Worm (Caenorhabditis elegans) whole organism, young adult: ENCODE measurements around the gene sahd-1.

Experiments
- F23B12.7 ChIP-seq: sonication (generic microtip); optimal IDR thresholded peaks from 2 replicates; lab custom pipeline; 2017; ENCODE audit warnings: missing genetic modification characterization, mild to moderate bottlenecking, missing compliant biosample characterization, antibody characterized with exemption, moderate library complexity; ENCODE audit not compliant: insufficient read depth
- F33H1.4 ChIP-seq: fragments of 200-800 bp; sonication (Bioruptor generic); IDR thresholded peaks from 2 replicates; pipeline ENCODE4 v1.3.6; 2022; ENCODE audit warnings: missing genetic modification reagents, missing genetic modification characterization, missing compliant biosample characterization
- aptf-2 ChIP-seq: fragments of 200-800 bp; sonication (Bioruptor generic); conservative IDR thresholded peaks from 2 replicates; pipeline ENCODE4 v1.3.6; 2022; ENCODE audit warnings: missing genetic modification reagents, missing genetic modification characterization, missing compliant biosample characterization
- ceh-27 ChIP-seq: fragments of 200-800 bp; sonication (Bioruptor generic); optimal IDR thresholded peaks from 2 replicates; lab custom pipeline; 2018; ENCODE audit warnings: mild to moderate bottlenecking, missing genetic modification characterization, moderate library complexity, missing compliant biosample characterization
- ets-4 ChIP-seq: fragments of 200-800 bp; sonication (Bioruptor generic); optimal IDR thresholded peaks from 2 replicates; lab custom pipeline; 2018; ENCODE audit warnings: mild to moderate bottlenecking, missing genetic modification characterization, missing compliant biosample characterization
- him-1 ChIP-seq: sonication (generic microtip); optimal IDR thresholded peaks from 2 replicates; lab custom pipeline; 2016; ENCODE audit warnings: missing genotype, missing genetic modification reagents, missing genetic modification characterization, missing compliant biosample characterization
- hrde-1 ChIP-seq: sonication (generic microtip); optimal IDR thresholded peaks from 2 replicates; lab custom pipeline; 2016; ENCODE audit warnings: missing genetic modification characterization, mild to moderate bottlenecking, missing compliant biosample characterization, moderate library complexity, missing genotype, missing genetic modification reagents, borderline replicate concordance
- let-526 ChIP-seq: fragments of 200-800 bp; sonication (Bioruptor generic); IDR thresholded peaks from 2 replicates; pipeline ENCODE4 v1.3.6; 2022; ENCODE audit warnings: missing genetic modification reagents, missing genetic modification characterization, missing compliant biosample characterization
- lin-35 ChIP-seq, 3 experiments: fragments of 150-350 bp in 2 of 3; sonication (generic microtip) in 1 of 3; optimal IDR thresholded peaks; 2 replicates each; lab custom pipeline; 2014 to 2018; ENCODE audit warnings: missing biosample characterization in 3 of 3, missing genetic modification characterization in 3 of 3, missing genetic modification reagents in 3 of 3
- madf-3 ChIP-seq: fragments of 200-800 bp; sonication (Bioruptor generic); IDR thresholded peaks from 2 replicates; pipeline ENCODE4 v1.3.6; 2022; ENCODE audit warnings: missing genetic modification reagents, missing genetic modification characterization, missing compliant biosample characterization
- nhr-90 ChIP-seq: sonication (generic microtip); optimal IDR thresholded peaks from 2 replicates; lab custom pipeline; 2016; ENCODE audit warnings: missing genotype, mild to moderate bottlenecking, missing genetic modification characterization, missing compliant biosample characterization
- unc-62 ChIP-seq: fragments of 150-350 bp; optimal IDR thresholded peaks from 2 replicates; lab custom pipeline; 2014; ENCODE audit warnings: missing biosample characterization, missing genetic modification reagents, missing genetic modification characterization
- ztf-18 ChIP-seq: sonication (generic microtip); optimal IDR thresholded peaks from 2 replicates; lab custom pipeline; 2016; ENCODE audit warnings: missing genotype, mild to moderate bottlenecking, missing genetic modification characterization, missing compliant biosample characterization
- ztf-3 ChIP-seq: fragments of 200-800 bp; sonication (Bioruptor generic); optimal IDR thresholded peaks from 2 replicates; lab custom pipeline; 2018; ENCODE audit warnings: mild to moderate bottlenecking, missing genetic modification characterization, missing compliant biosample characterization

DNA sequence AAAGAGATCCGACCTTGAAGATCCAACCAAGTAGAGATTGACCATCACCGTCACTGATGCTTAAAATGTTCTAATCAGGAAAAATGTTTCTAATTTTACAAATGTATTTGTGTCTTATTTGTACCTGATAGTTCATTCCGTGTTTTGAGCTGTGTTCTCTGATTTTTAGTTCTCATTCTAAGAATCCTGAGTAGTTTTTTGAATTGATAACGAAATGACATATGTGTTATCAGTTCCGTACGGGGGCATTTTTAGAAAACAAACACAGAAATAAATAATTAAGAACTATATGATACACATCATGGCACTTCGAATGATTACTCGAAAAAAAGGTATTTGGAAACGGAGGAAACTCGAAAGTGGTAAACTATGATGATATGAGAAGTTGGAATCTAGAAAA, 40.8 kb upstream of the sahd-1 start:
- TF ChIP-seq madf-3 (GFP tag; lab: Robert Waterston, UW) (no peak), ets-4 (GFP tag; lab: Kevin White, UChicago) (no peak), F33H1.4 (GFP tag; lab: Robert Waterston, UW) (no peak), ztf-3 (no peak), let-526 (GFP tag; lab: Robert Waterston, UW) (no peak), aptf-2 (GFP tag; lab: Robert Waterston, UW) (no peak), ceh-27 (GFP tag; lab: Kevin White, UChicago) (no peak), nhr-90 (tag; lab: Kevin White, UChicago) (no peak), lin-35 (GFP tag; optimal IDR thresholded peaks at IDR 0.05; lab: Kevin White, UChicago) (no peak), hrde-1 (tag; lab: Kevin White, UChicago) (no peak), him-1 (tag; lab: Kevin White, UChicago) (no peak), unc-62 (GFP tag; lab: Kevin White, UChicago) (no peak), ztf-18 (tag; lab: Kevin White, UChicago) (no peak), F23B12.7 (tag; lab: Kevin White, UChicago) (no peak)
